Fruit fly (Drosophila melanogaster): Measurements from ENCODE around the gene Prx6a.

dm6 chr2L:2898247-2898646 is 20.2 kb upstream of the Prx6a start:
- TF ChIP-seq CG15710 (tag; optimal IDR thresholded peaks at IDR 0.05): no peak
- no peak for TF ChIP-seq CG9948 (tag; optimal IDR thresholded peaks at IDR 0.05)
- no peak for TF ChIP-seq CG32121 (GFP tag; IDR thresholded peaks at IDR 0.05)
- TF ChIP-seq Snoo (tag; optimal IDR thresholded peaks at IDR 0.05): no peak
- TF ChIP-seq CG34367 (tag; optimal IDR thresholded peaks at IDR 0.05): no peak
- TF ChIP-seq CG10348 (GFP tag; IDR thresholded peaks at IDR 0.05): no peak
- TF ChIP-seq fd96Ca (GFP tag; IDR thresholded peaks at IDR 0.05): no peak
- no peak for TF ChIP-seq CG8159 (tag; optimal IDR thresholded peaks at IDR 0.05)
- no peak for TF ChIP-seq Pif1A (GFP tag; optimal IDR thresholded peaks at IDR 0.05)
- no peak for TF ChIP-seq Ets98B (GFP tag; IDR thresholded peaks at IDR 0.05)
